Worm (Caenorhabditis elegans): ENCODE results near the gene Y54G11A.7.
"Not testable (repeated sequence)": the region's sequence is repeated elsewhere in the genome, so short reads cannot be mapped to it uniquely, and the experiment has no call there.

The Y54G11A.7 gene

ce11 chrII:14312182-14312581, 15.1 kb downstream of the Y54G11A.7 start:
- TF ChIP-seq scrt-1 (GFP tag; IDR thresholded peaks at IDR 0.05) (no peak), ama-1 (optimal IDR thresholded peaks at IDR 0.05) (no peak), hmg-4 (GFP tag; optimal IDR thresholded peaks at IDR 0.05) (no peak), hmbx-1 (tag; optimal IDR thresholded peaks at IDR 0.05) (no peak), aly-1 (tag; optimal IDR thresholded peaks at IDR 0.05) (no peak), ceh-13 (GFP tag; optimal IDR thresholded peaks at IDR 0.05) (no peak), hnd-1 (tag; optimal IDR thresholded peaks at IDR 0.05) (no peak), flt-1 (GFP tag; IDR thresholded peaks at IDR 0.05) (no peak), ets-7 (tag; optimal IDR thresholded peaks at IDR 0.05) (no peak), sea-1 (GFP tag; conservative IDR thresholded peaks at IDR 0.05) (no peak), tbx-11 (GFP tag; IDR thresholded peaks at IDR 0.05) (no peak), B0310.2 (tag; optimal IDR thresholded peaks at IDR 0.05) (no peak), tbx-37 (GFP tag; conservative IDR thresholded peaks at IDR 0.05) (no peak), F13C5.2 (tag; optimal IDR thresholded peaks at IDR 0.05) (no peak), ceh-36 (tag; optimal IDR thresholded peaks at IDR 0.05) (no peak)

- TF ChIP-seq ama-1 (optimal IDR thresholded peaks at IDR 0.05): no peak
- no peak for TF ChIP-seq sea-1 (GFP tag; conservative IDR thresholded peaks at IDR 0.05)
- no peak for TF ChIP-seq hmbx-1 (tag; optimal IDR thresholded peaks at IDR 0.05)
- no peak for TF ChIP-seq tbx-37 (GFP tag; conservative IDR thresholded peaks at IDR 0.05)
- TF ChIP-seq F13C5.2 (tag; optimal IDR thresholded peaks at IDR 0.05): no peak
- no peak for TF ChIP-seq pes-1 (GFP tag; IDR thresholded peaks at IDR 0.05)
- no peak for TF ChIP-seq ceh-13 (GFP tag; optimal IDR thresholded peaks at IDR 0.05)
- no peak for TF ChIP-seq aly-1 (tag; optimal IDR thresholded peaks at IDR 0.05)
Observed at ce11 chrII:14318027-14318426, 20.9 kb downstream of the Y54G11A.7 start, which contains the start of gene Y54G11A.14. Gene Y54G11A.14 (plus strand): TSS chrII:14318158.

- TF ChIP-seq F13C5.2 (tag; optimal IDR thresholded peaks at IDR 0.05): no peak
- no peak for TF ChIP-seq hmg-4 (GFP tag; optimal IDR thresholded peaks at IDR 0.05)
- no peak for TF ChIP-seq ceh-13 (GFP tag; optimal IDR thresholded peaks at IDR 0.05)
- no peak for TF ChIP-seq tbx-37 (GFP tag; conservative IDR thresholded peaks at IDR 0.05)
- TF ChIP-seq flt-1 (GFP tag; IDR thresholded peaks at IDR 0.05): no peak
- TF ChIP-seq tra-4 (tag; optimal IDR thresholded peaks at IDR 0.05): no peak
- no peak for TF ChIP-seq B0310.2 (tag; optimal IDR thresholded peaks at IDR 0.05)
- no peak for TF ChIP-seq ceh-36 (tag; optimal IDR thresholded peaks at IDR 0.05)
- no peak for TF ChIP-seq hnd-1 (tag; optimal IDR thresholded peaks at IDR 0.05)
- TF ChIP-seq tbx-11 (GFP tag; IDR thresholded peaks at IDR 0.05): no peak
- no peak for TF ChIP-seq pes-1 (GFP tag; IDR thresholded peaks at IDR 0.05)
- TF ChIP-seq ama-1 (optimal IDR thresholded peaks at IDR 0.05): no peak
- no peak for TF ChIP-seq sea-1 (GFP tag; conservative IDR thresholded peaks at IDR 0.05)
- no peak for TF ChIP-seq scrt-1 (GFP tag; IDR thresholded peaks at IDR 0.05)
- TF ChIP-seq ets-7 (tag; optimal IDR thresholded peaks at IDR 0.05): no peak
- TF ChIP-seq aly-1 (tag; optimal IDR thresholded peaks at IDR 0.05): no peak
- TF ChIP-seq hmbx-1 (tag; optimal IDR thresholded peaks at IDR 0.05): no peak
Observed at ce11 chrII:14319227-14319626, 22.1 kb downstream of the Y54G11A.7 start.

DNA sequence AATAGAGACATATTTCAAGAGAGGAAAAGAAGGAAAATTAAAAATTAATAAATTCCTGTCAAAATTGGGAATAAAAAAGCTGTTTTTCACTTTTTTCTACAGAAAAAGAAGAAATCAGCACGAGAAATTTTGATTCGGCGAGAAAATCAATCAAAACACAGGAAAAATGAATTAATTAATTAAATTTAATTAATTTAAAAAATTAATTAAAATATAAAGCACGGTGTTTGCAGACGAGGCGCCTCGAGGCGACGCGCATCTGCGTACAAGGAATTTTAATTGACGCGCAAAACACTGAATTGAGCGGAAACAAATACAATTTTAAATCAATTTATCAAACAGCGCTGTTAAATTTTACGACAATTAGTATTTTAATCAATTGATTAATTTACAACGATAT, 24.1 kb downstream of the Y54G11A.7 start:
- no peak for TF ChIP-seq ceh-13 (GFP tag; optimal IDR thresholded peaks at IDR 0.05)
- TF ChIP-seq aly-1 (tag; optimal IDR thresholded peaks at IDR 0.05): no peak
- TF ChIP-seq ets-7 (tag; optimal IDR thresholded peaks at IDR 0.05): no peak
- TF ChIP-seq ama-1 (optimal IDR thresholded peaks at IDR 0.05): no peak
- no peak for TF ChIP-seq flt-1 (GFP tag; IDR thresholded peaks at IDR 0.05)
- TF ChIP-seq pes-1 (GFP tag; IDR thresholded peaks at IDR 0.05): no peak
- no peak for TF ChIP-seq scrt-1 (GFP tag; IDR thresholded peaks at IDR 0.05)
- TF ChIP-seq hmg-4 (GFP tag; optimal IDR thresholded peaks at IDR 0.05): no peak
- TF ChIP-seq tra-4 (tag; optimal IDR thresholded peaks at IDR 0.05): no peak
- no peak for TF ChIP-seq sea-1 (GFP tag; conservative IDR thresholded peaks at IDR 0.05)
- TF ChIP-seq F13C5.2 (tag; optimal IDR thresholded peaks at IDR 0.05): no peak
- no peak for TF ChIP-seq ceh-36 (tag; optimal IDR thresholded peaks at IDR 0.05)
- no peak for TF ChIP-seq hmbx-1 (tag; optimal IDR thresholded peaks at IDR 0.05)
- TF ChIP-seq B0310.2 (tag; optimal IDR thresholded peaks at IDR 0.05): no peak
- no peak for TF ChIP-seq tbx-37 (GFP tag; conservative IDR thresholded peaks at IDR 0.05)
- TF ChIP-seq tbx-11 (GFP tag; IDR thresholded peaks at IDR 0.05): no peak
- no peak for TF ChIP-seq hnd-1 (tag; optimal IDR thresholded peaks at IDR 0.05)

- TF ChIP-seq sea-1 (GFP tag; conservative IDR thresholded peaks at IDR 0.05); ama-1 (optimal IDR thresholded peaks at IDR 0.05); flt-1 (GFP tag; IDR thresholded peaks at IDR 0.05): not testable (repeated sequence)
Observed at ce11 chrII:14344166-14344565, 47.1 kb downstream of the Y54G11A.7 start, which contains the start of gene ddl-3. Gene ddl-3 (minus strand): TSS chrII:14344454.

DNA sequence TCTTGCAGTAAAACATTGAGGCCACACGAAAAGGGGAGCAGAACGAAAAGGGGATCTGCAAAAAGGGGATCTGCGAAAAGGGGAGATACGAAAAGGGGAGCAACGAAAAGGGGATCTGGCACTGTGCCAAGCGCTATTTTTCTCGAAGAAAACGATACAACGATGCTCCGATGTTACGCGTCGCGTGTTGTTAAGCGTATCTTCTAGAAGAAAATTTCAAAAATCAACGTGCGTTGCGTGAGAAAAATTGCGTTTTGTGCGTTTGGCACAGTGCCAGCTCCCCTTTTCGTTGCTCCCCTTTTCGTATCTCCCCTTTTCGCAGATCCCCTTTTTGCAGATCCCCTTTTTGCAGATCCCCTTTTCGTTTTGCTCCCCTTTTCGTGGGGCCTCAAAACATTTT, 49.1 kb downstream of the Y54G11A.7 start, which contains the start of gene Y54G11A.9:
Gene Y54G11A.9, minus strand, starts transcription at position 196 of the 400 bp plus-strand sequence.
- TF ChIP-seq sea-1 (GFP tag; conservative IDR thresholded peaks at IDR 0.05); tra-4 (tag; optimal IDR thresholded peaks at IDR 0.05); ama-1 (optimal IDR thresholded peaks at IDR 0.05): not testable (repeated sequence)

Data from whole organism, early embryonic.